Fruit fly (Drosophila melanogaster) whole organism, embryonic: ENCODE data around the gene CG10063.

Source experiments
- Awh ChIP-seq: fragments of 200-800 bp; sonication (Bioruptor generic); IDR thresholded peaks from 2 replicates; pipeline ENCODE4, ENCODE4 v1.3.6; 2022; ENCODE audit warnings: missing biosample characterization, missing genetic modification characterization
- CG10431 ChIP-seq: fragments of 200-800 bp; sonication (Bioruptor generic); optimal IDR thresholded peaks from 3 replicates; lab custom pipeline; 2018; ENCODE audit warnings: missing biosample characterization, mild to moderate bottlenecking, missing genetic modification characterization
- CG10959 ChIP-seq: fragments of 200-800 bp; sonication (Bioruptor generic); IDR thresholded peaks from 2 replicates; pipeline ENCODE4 v1.3.6; 2022; ENCODE audit warnings: missing biosample characterization, missing genetic modification characterization
- CG12659 ChIP-seq: fragments of 200-800 bp; sonication (Bioruptor generic); optimal IDR thresholded peaks from 3 replicates; lab custom pipeline; 2017; ENCODE audit warnings: mild to moderate bottlenecking, missing biosample characterization, missing genetic modification reagents, missing genetic modification characterization
- CG12769 ChIP-seq: fragments of 200-800 bp; sonication (Bioruptor generic); optimal IDR thresholded peaks from 2 replicates; lab custom pipeline; 2019; ENCODE audit warnings: missing biosample characterization, mild to moderate bottlenecking, missing genetic modification characterization, moderate library complexity
- CG12942 ChIP-seq: fragments of 200-800 bp; sonication (Bioruptor generic); optimal IDR thresholded peaks from 3 replicates; lab custom pipeline; 2016; ENCODE audit warnings: missing biosample characterization, missing genetic modification characterization
- CG13287 ChIP-seq: fragments of 200-800 bp; sonication (Bioruptor generic); IDR thresholded peaks from 2 replicates; pipeline ENCODE4 v1.3.6; 2022; ENCODE audit warnings: missing biosample characterization, missing genetic modification characterization; ENCODE audit not compliant: partially characterized antibody
- CG14710 ChIP-seq: fragments of 200-800 bp; sonication (Bioruptor generic); optimal IDR thresholded peaks from 3 replicates; lab custom pipeline; 2019; ENCODE audit warnings: missing biosample characterization, mild to moderate bottlenecking, missing genetic modification characterization, moderate library complexity
- CG15269 ChIP-seq: fragments of 200-800 bp; sonication (Bioruptor generic); optimal IDR thresholded peaks from 2 replicates; lab custom pipeline; 2018; ENCODE audit warnings: missing biosample characterization, mild to moderate bottlenecking, missing genetic modification characterization, moderate library complexity
- CG15479 ChIP-seq: fragments of 200-800 bp; sonication (Bioruptor generic); optimal IDR thresholded peaks from 3 replicates; lab custom pipeline; 2019; ENCODE audit warnings: missing biosample characterization, mild to moderate bottlenecking, missing genetic modification characterization, moderate library complexity
- CG1603 ChIP-seq: fragments of 200-800 bp; sonication (Bioruptor generic); optimal IDR thresholded peaks from 2 replicates; lab custom pipeline; 2019; ENCODE audit warnings: missing biosample characterization, mild to moderate bottlenecking, missing genetic modification characterization, moderate library complexity
- CG17385 ChIP-seq: fragments of 200-800 bp; sonication (Bioruptor generic); optimal IDR thresholded peaks from 3 replicates; lab custom pipeline; 2018; ENCODE audit warnings: missing biosample characterization, mild to moderate bottlenecking, missing genetic modification characterization
- CG2199 ChIP-seq: fragments of 200-800 bp; sonication (Bioruptor generic); IDR thresholded peaks from 3 replicates; pipeline ENCODE4 v1.3.6; 2022; ENCODE audit warnings: missing biosample characterization, missing genetic modification characterization
- CG2889 ChIP-seq: fragments of 200-800 bp; sonication (Bioruptor generic); IDR thresholded peaks from 3 replicates; pipeline ENCODE4 v1.3.6; 2022; ENCODE audit warnings: missing biosample characterization, missing genetic modification characterization
- CG30020 ChIP-seq: fragments of 200-800 bp; optimal IDR thresholded peaks from 2 replicates; lab custom pipeline; 2019; ENCODE audit warnings: missing biosample characterization, mild to moderate bottlenecking, missing genetic modification characterization, moderate library complexity
- CG3847 ChIP-seq: fragments of 200-800 bp; sonication (Bioruptor generic); IDR thresholded peaks from 2 replicates; pipeline ENCODE4 v1.3.6; 2022; ENCODE audit warnings: missing biosample characterization, missing genetic modification characterization
- CG8290 ChIP-seq, 3 experiments: fragments of 200-800 bp; sonication (Bioruptor generic); optimal IDR thresholded peaks; 2 replicates each; lab custom pipeline; 2016 to 2019; ENCODE audit warnings: missing biosample characterization in 3 of 3, missing genetic modification characterization in 3 of 3, mild to moderate bottlenecking in 2 of 3, moderate library complexity in 1 of 3
- CG8478 ChIP-seq: fragments of >200 bp; optimal IDR thresholded peaks from 2 replicates; lab custom pipeline; 2018
- CG9437 ChIP-seq: fragments of 200-800 bp; sonication (Bioruptor generic); optimal IDR thresholded peaks from 2 replicates; lab custom pipeline; 2018; ENCODE audit warnings: missing biosample characterization, mild to moderate bottlenecking, missing genetic modification characterization
- CTCF ChIP-seq: fragments of 200-800 bp; sonication (Bioruptor generic); optimal IDR thresholded peaks from 2 replicates; lab custom pipeline; 2017; ENCODE audit warnings: missing biosample characterization, mild to moderate bottlenecking, missing genetic modification characterization, moderate library complexity
- Deaf1 ChIP-seq: fragments of 200-800 bp; optimal IDR thresholded peaks from 3 replicates; lab custom pipeline; 2019; ENCODE audit warnings: missing biosample characterization, mild to moderate bottlenecking, missing genetic modification characterization, moderate library complexity
- Drgx ChIP-seq: fragments of 200-800 bp; sonication (Bioruptor generic); IDR thresholded peaks from 2 replicates; pipeline ENCODE4 v1.3.6; 2022; ENCODE audit warnings: missing biosample characterization, missing genetic modification characterization
- MESR4 ChIP-seq: fragments of 200-800 bp; sonication (Bioruptor generic); optimal IDR thresholded peaks from 2 replicates; lab custom pipeline; 2018; ENCODE audit warnings: missing biosample characterization, mild to moderate bottlenecking, missing genetic modification characterization, moderate library complexity
- Mad ChIP-seq: fragments of 200-800 bp; sonication (Bioruptor generic); optimal IDR thresholded peaks from 2 replicates; lab custom pipeline; 2016; ENCODE audit warnings: missing biosample characterization, missing genetic modification characterization
- Mrtf ChIP-seq: fragments of 200-800 bp; sonication (Bioruptor generic); IDR thresholded peaks from 3 replicates; pipeline ENCODE4 v1.3.6; 2022; ENCODE audit warnings: missing biosample characterization, missing genetic modification characterization
- Nf-YB ChIP-seq: fragments of 200-800 bp; sonication (Bioruptor generic); optimal IDR thresholded peaks from 3 replicates; lab custom pipeline; 2019; ENCODE audit warnings: missing biosample characterization, mild to moderate bottlenecking, missing genetic modification characterization, moderate library complexity
- Nf-YC ChIP-seq: fragments of 200-800 bp; optimal IDR thresholded peaks from 3 replicates; lab custom pipeline; 2019; ENCODE audit warnings: missing biosample characterization, mild to moderate bottlenecking, missing genetic modification characterization, moderate library complexity
- Opbp ChIP-seq: fragments of 200-800 bp; sonication (Bioruptor generic); IDR thresholded peaks from 3 replicates; pipeline ENCODE4 v1.3.6; 2022; ENCODE audit warnings: missing biosample characterization, missing genetic modification characterization; ENCODE audit not compliant: partially characterized antibody
- Optix ChIP-seq: fragments of 200-800 bp; sonication (Bioruptor generic); IDR thresholded peaks from 3 replicates; pipeline ENCODE4 v1.3.6; 2022; ENCODE audit warnings: missing biosample characterization, missing genetic modification characterization
- ab ChIP-seq: fragments of 200-800 bp; sonication (Bioruptor generic); optimal IDR thresholded peaks from 2 replicates; lab custom pipeline; 2016; ENCODE audit warnings: missing biosample characterization, missing genetic modification characterization
- bsh ChIP-seq, 2 experiments: fragments of 200-800 bp; sonication (Bioruptor generic); optimal IDR thresholded peaks; 2 replicates each; lab custom pipeline; 2017 to 2018; ENCODE audit warnings: mild to moderate bottlenecking in 2 of 2, missing biosample characterization in 2 of 2, missing genetic modification characterization in 2 of 2, moderate library complexity in 1 of 2
- cg ChIP-seq: fragments of 200-800 bp; sonication (Bioruptor generic); optimal IDR thresholded peaks from 3 replicates; lab custom pipeline; 2019; ENCODE audit warnings: missing biosample characterization, mild to moderate bottlenecking, missing genetic modification characterization, moderate library complexity
- chinmo ChIP-seq: fragments of 200-800 bp; sonication (Bioruptor generic); IDR thresholded peaks from 4 replicates; pipeline ENCODE4 v1.3.6; 2022; ENCODE audit warnings: missing biosample characterization, missing genetic modification characterization; ENCODE audit not compliant: partially characterized antibody
- ci ChIP-seq: fragments of 200-800 bp; sonication (Bioruptor generic); IDR thresholded peaks from 3 replicates; pipeline ENCODE4 v1.3.6; 2022; ENCODE audit warnings: missing biosample characterization, missing genetic modification characterization
- gsb ChIP-seq: fragments of 200-800 bp; sonication (Bioruptor generic); IDR thresholded peaks from 2 replicates; pipeline ENCODE4 v1.3.6; 2022; ENCODE audit warnings: missing biosample characterization, missing genetic modification characterization
- hb ChIP-seq: fragments of 200-800 bp; sonication (Bioruptor generic); IDR thresholded peaks from 3 replicates; pipeline ENCODE4 v1.3.6; 2022; ENCODE audit warnings: missing biosample characterization, missing genetic modification characterization; ENCODE audit not compliant: partially characterized antibody
- lilli ChIP-seq: fragments of 200-800 bp; sonication (Bioruptor generic); optimal IDR thresholded peaks from 3 replicates; lab custom pipeline; 2016; ENCODE audit warnings: missing biosample characterization, missing genetic modification characterization
- phol ChIP-seq: fragments of 200-800 bp; sonication (Bioruptor generic); optimal IDR thresholded peaks from 3 replicates; lab custom pipeline; 2018; ENCODE audit warnings: missing biosample characterization, mild to moderate bottlenecking, missing genetic modification characterization, moderate library complexity
- prd ChIP-seq, 3 experiments: fragments of >200 bp in 2 of 3; fragments of 200-800 bp in 1 of 3; sonication (Bioruptor generic) in 1 of 3; optimal IDR thresholded peaks in 2 of 3; IDR thresholded peaks in 1 of 3; 2 replicates in 2 of 3; 3 replicates in 1 of 3; pipeline versions ENCODE4 v1.3.6 to Lab custom; 2017 to 2022; ENCODE audit warnings: missing biosample characterization in 1 of 3, missing genetic modification characterization in 1 of 3
- salm ChIP-seq: fragments of 200-800 bp; sonication (Bioruptor generic); optimal IDR thresholded peaks from 2 replicates; lab custom pipeline; 2018; ENCODE audit warnings: missing biosample characterization, mild to moderate bottlenecking, missing genetic modification characterization
- tll ChIP-seq, 2 experiments: fragments of 200-800 bp in 1 of 2; fragments of >200 bp in 1 of 2; sonication (Bioruptor generic) in 1 of 2; optimal IDR thresholded peaks; 2 replicates each; lab custom pipeline; 2017 to 2019; ENCODE audit warnings: missing biosample characterization in 2 of 2, missing genetic modification characterization in 2 of 2, mild to moderate bottlenecking in 1 of 2, moderate library complexity in 1 of 2
- twi ChIP-seq: fragments of 200-800 bp; optimal IDR thresholded peaks from 2 replicates; lab custom pipeline; 2019; ENCODE audit warnings: missing biosample characterization, mild to moderate bottlenecking, missing genetic modification characterization, moderate library complexity
- unc-4 ChIP-seq: fragments of 200-800 bp; sonication (Bioruptor generic); IDR thresholded peaks from 2 replicates; pipeline ENCODE4 v1.3.6; 2022; ENCODE audit warnings: missing biosample characterization, missing genetic modification characterization; ENCODE audit not compliant: partially characterized antibody

Gene CG10063

DNA sequence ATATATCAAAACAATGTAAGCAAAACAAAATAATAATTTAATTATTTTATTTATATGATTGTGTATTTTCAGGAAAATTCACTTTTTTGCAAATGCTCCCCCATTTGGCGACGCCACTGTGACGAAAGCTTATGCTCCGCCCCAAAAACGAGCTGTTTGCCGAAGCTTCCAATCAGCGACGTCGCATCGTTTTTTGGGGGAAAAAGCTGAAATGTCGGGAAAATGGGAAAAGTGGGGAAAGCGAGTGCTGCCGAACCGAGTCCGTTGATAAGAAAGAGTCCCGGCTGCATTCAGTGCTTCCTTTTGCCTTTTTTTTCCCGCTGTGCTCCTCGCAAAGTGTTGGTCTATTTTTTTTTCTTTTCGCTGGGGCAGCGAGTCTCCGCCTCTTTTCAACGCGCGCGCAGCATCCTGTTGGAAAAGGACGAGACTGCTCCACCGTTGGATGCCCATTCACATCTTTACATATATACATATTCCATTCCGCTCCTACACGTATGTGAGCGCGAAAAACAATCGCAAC lies 37.4 kb downstream of the CG10063 start:
- TF ChIP-seq Nf-YB (GFP tag; lab: Kevin White, UChicago) = peak; percentile 81
- no peak for TF ChIP-seq salm (tag; lab: Kevin White, UChicago)
- TF ChIP-seq Nf-YC (tag; lab: Kevin White, UChicago) = peak; percentile 89
- TF ChIP-seq Drgx (GFP tag; lab: Robert Waterston, UW) = peak; percentile 45
- TF ChIP-seq tll (GFP tag; optimal IDR thresholded peaks at IDR 0.05; lab: Kevin White, UChicago) = no peak
- peak; percentile 82 for TF ChIP-seq Deaf1 (tag; lab: Kevin White, UChicago)
- TF ChIP-seq Optix (GFP tag; lab: Robert Waterston, UW) = 0 out of 3 replicates have a peak, but pooled peaks have one; percentile 15
- TF ChIP-seq phol (tag; lab: Kevin White, UChicago) = no peak
- 0 out of 3 replicates have a peak, but pooled peaks have one; percentile 24 for TF ChIP-seq CG2889
- TF ChIP-seq CG13287 (GFP tag; lab: Robert Waterston, UW) = no peak
- no peak for TF ChIP-seq ab (GFP tag; lab: Kevin White, UChicago)
- 0 out of 3 replicates have a peak, but pooled peaks have one; percentile 22 for TF ChIP-seq Mrtf

DNA sequence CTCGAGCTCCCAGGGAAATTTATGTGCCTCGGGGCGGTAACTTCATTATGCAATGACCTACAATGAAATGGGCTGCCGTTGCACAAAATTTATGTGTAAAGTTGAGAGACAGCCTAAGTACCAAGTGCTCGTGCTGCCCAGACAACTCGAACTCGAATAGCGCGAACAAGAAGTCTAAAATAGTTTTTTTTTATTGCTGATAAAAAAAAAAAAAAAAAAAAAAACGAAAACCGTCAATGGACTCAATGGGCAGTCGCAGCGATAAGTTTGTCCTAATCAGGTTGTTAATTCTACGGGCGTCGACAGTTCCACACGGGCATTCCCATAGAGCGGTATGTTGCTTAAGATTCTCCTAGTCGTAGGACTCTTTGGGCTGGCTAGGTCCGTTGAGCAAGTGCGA lies 39.6 kb downstream of the CG10063 start, which contains the start of gene CG14820:
Gene CG14820 (plus strand): TSS at position 301 of the 400 bp plus-strand sequence.
- no peak for TF ChIP-seq CG12659
- no peak for TF ChIP-seq CG15269
- TF ChIP-seq hb (GFP tag; lab: Robert Waterston, UW) = no peak
- TF ChIP-seq lilli (GFP tag; lab: Kevin White, UChicago) = no peak

DNA sequence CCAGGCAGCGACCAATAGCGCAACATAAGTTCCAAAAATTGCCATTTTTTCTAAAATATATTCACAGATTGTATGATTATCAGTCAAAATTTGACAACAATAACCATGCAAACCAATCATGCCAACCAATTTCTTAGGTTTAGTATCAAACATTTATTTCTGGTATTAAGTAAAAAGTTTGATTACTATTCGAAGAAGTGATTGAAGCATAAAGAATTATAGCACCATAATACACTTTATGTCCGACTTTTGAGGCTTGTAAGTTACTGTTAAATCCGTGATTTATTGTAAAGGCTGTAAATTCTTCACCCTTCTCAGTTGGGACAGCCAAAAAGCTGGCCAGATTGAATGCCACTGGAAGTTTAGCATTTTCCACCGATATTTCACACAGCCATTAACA lies 40.4 kb downstream of the CG10063 start, which contains the start of gene CG45413:
Gene CG45413 (minus strand): TSS at position 101 of the 400 bp plus-strand sequence.
- TF ChIP-seq Mad (GFP tag; lab: Kevin White, UChicago) = no peak
- no peak for TF ChIP-seq CG3847 (GFP tag; lab: Robert Waterston, UW)
- no peak for TF ChIP-seq unc-4
- no peak for TF ChIP-seq CG9437 (GFP tag; lab: Kevin White, UChicago)
- TF ChIP-seq CG1603 (tag; lab: Kevin White, UChicago) = no peak
- TF ChIP-seq, all 482 proteins: peak for 0

DNA sequence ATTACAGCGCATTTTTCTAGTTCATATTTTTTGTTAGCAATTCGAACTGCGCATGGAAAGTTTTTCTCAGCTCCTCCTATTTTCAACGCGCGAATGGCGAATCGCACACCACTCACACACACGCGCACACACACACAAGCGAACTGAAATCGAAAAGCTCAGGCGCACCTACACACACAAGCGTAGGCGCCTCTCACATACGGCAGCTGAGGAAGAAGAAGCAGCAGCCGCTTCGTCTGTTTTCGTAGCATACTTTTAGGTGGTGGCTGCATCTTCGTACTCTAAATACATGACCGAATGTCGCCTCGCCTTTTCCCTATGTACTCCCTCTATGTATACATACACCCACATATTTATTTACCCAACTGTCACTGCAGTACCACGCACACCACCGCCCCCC lies 46.4 kb downstream of the CG10063 start:
- TF ChIP-seq CG2199 (GFP tag; lab: Robert Waterston, UW) (peak; percentile 70; the same call in 1 of the 3 replicates), gsb (no peak), MESR4 (GFP tag; lab: Kevin White, UChicago) (no peak), CG8478 (lab: Kevin White, UChicago) (peak; percentile 11), Deaf1 (tag; lab: Kevin White, UChicago) (peak; percentile 69), ci (GFP tag; lab: Robert Waterston, UW) (peak; percentile 62), Awh (GFP tag; lab: Robert Waterston, UW) (0 out of 2 replicates have a peak, but pooled peaks have one; percentile 10), chinmo (GFP tag; lab: Robert Waterston, UW) (0 out of 4 replicates have a peak, but pooled peaks have one; percentile 35), CG30020 (tag; lab: Kevin White, UChicago) (no peak), CG17385 (GFP tag; lab: Kevin White, UChicago) (peak; percentile 87), Nf-YB (GFP tag; lab: Kevin White, UChicago) (peak; percentile 72), CTCF (peak; percentile 48), CG12769 (no peak), CG10959 (0 out of 2 replicates have a peak, but pooled peaks have one; percentile 31), Opbp (GFP tag; lab: Robert Waterston, UW) (0 out of 3 replicates have a peak, but pooled peaks have one; percentile 40), CG14710 (tag; lab: Kevin White, UChicago) (no peak), CG15479 (GFP tag; lab: Kevin White, UChicago) (no peak), Nf-YC (tag; lab: Kevin White, UChicago) (peak; percentile 79), CG12942 (GFP tag; lab: Kevin White, UChicago) (no peak), prd (optimal IDR thresholded peaks at IDR 0.05; lab: Kevin White, UChicago) (no peak), prd (GFP tag; IDR thresholded peaks at IDR 0.05; lab: Robert Waterston, UW) (0 out of 3 replicates have a peak, but pooled peaks have one; percentile 7), cg (peak; percentile 79), CG8290 (GFP tag; optimal IDR thresholded peaks at IDR 0.05; lab: Kevin White, UChicago) (peak; percentile 8), CG8290 (tag; optimal IDR thresholded peaks at IDR 0.05; lab: Kevin White, UChicago) (peak; percentile 4 to 5), twi (tag; lab: Kevin White, UChicago) (no peak), CG10431 (GFP tag; lab: Kevin White, UChicago) (peak; percentile 26), bsh (GFP tag; optimal IDR thresholded peaks at IDR 0.05; lab: Kevin White, UChicago) (no peak)
